Fruit fly (Drosophila melanogaster) whole organism, prepupa: ENCODE data around the gene CG1896.

Source experiments
- Blimp-1 ChIP-seq: fragments of 200-800 bp; sonication (Bioruptor generic); optimal IDR thresholded peaks from 3 replicates; lab custom pipeline; 2017; ENCODE audit warnings: missing biosample characterization, missing genetic modification characterization, mild to moderate bottlenecking, moderate library complexity, missing genetic modification reagents
- CG10631 ChIP-seq: fragments of 200-800 bp; sonication (Bioruptor generic); optimal IDR thresholded peaks from 2 replicates; lab custom pipeline; 2016; ENCODE audit warnings: missing biosample characterization, missing genetic modification characterization
- CG10669 ChIP-seq: fragments of 200-800 bp; sonication (Bioruptor generic); optimal IDR thresholded peaks from 3 replicates; lab custom pipeline; 2018; ENCODE audit warnings: missing biosample characterization, mild to moderate bottlenecking, missing genetic modification characterization, moderate library complexity
- CG11294 ChIP-seq: fragments of 200-800 bp; sonication (Bioruptor generic); IDR thresholded peaks from 2 replicates; pipeline ENCODE4 v1.3.6; 2022; ENCODE audit warnings: missing biosample characterization, missing genetic modification characterization
- CG11762 ChIP-seq: fragments of 200-800 bp; sonication (Bioruptor generic); optimal IDR thresholded peaks from 3 replicates; lab custom pipeline; 2016; ENCODE audit warnings: missing biosample characterization, missing genetic modification characterization; ENCODE audit not compliant: insufficient read depth
- CG11902 ChIP-seq: fragments of 200-800 bp; sonication (Bioruptor generic); optimal IDR thresholded peaks from 3 replicates; lab custom pipeline; 2016; ENCODE audit warnings: missing biosample characterization, missing genetic modification characterization
- CG1621 ChIP-seq: fragments of 200-800 bp; sonication (Bioruptor generic); optimal IDR thresholded peaks from 3 replicates; lab custom pipeline; 2018; ENCODE audit warnings: missing biosample characterization, mild to moderate bottlenecking, missing genetic modification characterization
- CG16779 ChIP-seq: fragments of 200-800 bp; sonication (Bioruptor generic); optimal IDR thresholded peaks from 3 replicates; lab custom pipeline; 2017; ENCODE audit warnings: missing biosample characterization, mild to moderate bottlenecking, missing genetic modification characterization
- CG31627 ChIP-seq: fragments of 200-800 bp; sonication (Bioruptor generic); optimal IDR thresholded peaks from 3 replicates; lab custom pipeline; 2016; ENCODE audit warnings: missing biosample characterization, missing genetic modification characterization
- CG32006 ChIP-seq: fragments of 200-800 bp; sonication (Bioruptor generic); optimal IDR thresholded peaks from 3 replicates; lab custom pipeline; 2017; ENCODE audit warnings: missing biosample characterization, mild to moderate bottlenecking, missing genetic modification characterization
- CG3919 ChIP-seq: fragments of 200-800 bp; sonication (Bioruptor generic); optimal IDR thresholded peaks from 3 replicates; lab custom pipeline; 2016; ENCODE audit warnings: missing biosample characterization, missing genetic modification characterization
- CG4318 ChIP-seq: fragments of 200-800 bp; sonication (Bioruptor generic); optimal IDR thresholded peaks from 3 replicates; lab custom pipeline; 2017; ENCODE audit warnings: missing biosample characterization, mild to moderate bottlenecking, missing genetic modification characterization
- CG6163 ChIP-seq: fragments of 200-800 bp; sonication (Bioruptor generic); IDR thresholded peaks from 3 replicates; pipeline ENCODE4 v1.3.6; 2022; ENCODE audit warnings: missing biosample characterization, missing genetic modification characterization
- CG6808 ChIP-seq: fragments of 200-800 bp; sonication (Bioruptor generic); optimal IDR thresholded peaks from 3 replicates; lab custom pipeline; 2017; ENCODE audit warnings: missing biosample characterization, missing genetic modification characterization, mild to moderate bottlenecking, moderate library complexity, missing genetic modification reagents
- CG6854 ChIP-seq: fragments of 200-800 bp; sonication (Bioruptor generic); optimal IDR thresholded peaks from 2 replicates; lab custom pipeline; 2017; ENCODE audit warnings: missing biosample characterization, mild to moderate bottlenecking, missing genetic modification characterization
- CG8319 ChIP-seq: fragments of 200-800 bp; sonication (Bioruptor generic); optimal IDR thresholded peaks from 3 replicates; lab custom pipeline; 2016; ENCODE audit warnings: missing biosample characterization, missing genetic modification characterization
- CG8632 ChIP-seq: fragments of 200-800 bp; sonication (Bioruptor generic); optimal IDR thresholded peaks from 3 replicates; lab custom pipeline; 2016; ENCODE audit warnings: missing biosample characterization, missing genetic modification characterization
- CG9139 ChIP-seq: fragments of 200-800 bp; sonication (Bioruptor generic); optimal IDR thresholded peaks from 3 replicates; lab custom pipeline; 2017; ENCODE audit warnings: missing biosample characterization, mild to moderate bottlenecking, missing genetic modification characterization
- Eip75B ChIP-seq: fragments of 200-800 bp; sonication (Bioruptor generic); optimal IDR thresholded peaks from 3 replicates; lab custom pipeline; 2016; ENCODE audit warnings: missing biosample characterization, missing genetic modification characterization
- Eip78C ChIP-seq: fragments of 200-800 bp; sonication (Bioruptor generic); peaks from one replicate; lab custom pipeline; 2016; ENCODE audit warnings: missing biosample characterization, missing genetic modification characterization
- Eip93F ChIP-seq: fragments of 200-800 bp; sonication (Bioruptor generic); optimal IDR thresholded peaks from 2 replicates; lab custom pipeline; 2016; ENCODE audit warnings: missing biosample characterization, mild to moderate bottlenecking, missing genetic modification characterization
- Ets21C ChIP-seq: fragments of 200-800 bp; sonication (Bioruptor generic); optimal IDR thresholded peaks from 3 replicates; lab custom pipeline; 2016; ENCODE audit warnings: missing biosample characterization, missing genetic modification characterization
- Hr38 ChIP-seq: sonication (Bioruptor generic); optimal IDR thresholded peaks from 2 replicates; lab custom pipeline; 2016; ENCODE audit warnings: missing biosample characterization, missing genetic modification characterization
- Hr4 ChIP-seq: fragments of 200-800 bp; sonication (Bioruptor generic); optimal IDR thresholded peaks from 3 replicates; lab custom pipeline; 2016; ENCODE audit warnings: missing biosample characterization, missing genetic modification characterization
- Lpt ChIP-seq: fragments of 200-800 bp; sonication (Bioruptor generic); optimal IDR thresholded peaks from 3 replicates; lab custom pipeline; 2016; ENCODE audit warnings: missing biosample characterization, missing genetic modification characterization
- OdsH ChIP-seq: fragments of 200-800 bp; sonication (Bioruptor generic); optimal IDR thresholded peaks from 3 replicates; lab custom pipeline; 2016; ENCODE audit warnings: missing biosample characterization, missing genetic modification characterization
- Sox102F ChIP-seq: fragments of 200-800 bp; sonication (Bioruptor generic); optimal IDR thresholded peaks from 2 replicates; lab custom pipeline; 2016; ENCODE audit warnings: missing biosample characterization, mild to moderate bottlenecking, missing genetic modification characterization
- Sox14 ChIP-seq: fragments of 200-800 bp; sonication (Bioruptor generic); optimal IDR thresholded peaks from 3 replicates; lab custom pipeline; 2016; ENCODE audit warnings: missing biosample characterization, missing genetic modification characterization
- achi ChIP-seq: fragments of 200-800 bp; sonication (Bioruptor generic); optimal IDR thresholded peaks from 3 replicates; lab custom pipeline; 2016; ENCODE audit warnings: missing biosample characterization, missing genetic modification characterization
- acj6 ChIP-seq: fragments of 200-800 bp; sonication (Bioruptor generic); optimal IDR thresholded peaks from 3 replicates; lab custom pipeline; 2016; ENCODE audit warnings: missing biosample characterization, missing genetic modification characterization
- dac ChIP-seq: fragments of 200-800 bp; sonication (Bioruptor generic); optimal IDR thresholded peaks from 2 replicates; lab custom pipeline; 2017; ENCODE audit warnings: missing biosample characterization, mild to moderate bottlenecking, missing genetic modification characterization
- dsx ChIP-seq: fragments of 200-800 bp; optimal IDR thresholded peaks from 3 replicates; lab custom pipeline; 2019; ENCODE audit warnings: missing biosample characterization, mild to moderate bottlenecking, missing genetic modification characterization, moderate library complexity; ENCODE audit not compliant: poor library complexity, severe bottlenecking
- eg ChIP-seq: fragments of 200-800 bp; sonication (Bioruptor generic); IDR thresholded peaks from 3 replicates; pipeline ENCODE4 v1.3.6; 2022; ENCODE audit warnings: missing biosample characterization, missing genetic modification characterization
- esn ChIP-seq: fragments of 200-800 bp; sonication (Bioruptor generic); optimal IDR thresholded peaks from 2 replicates; lab custom pipeline; 2016; ENCODE audit warnings: missing biosample characterization, mild to moderate bottlenecking, missing genetic modification characterization, moderate library complexity
- fd59A ChIP-seq: fragments of 200-800 bp; sonication (Bioruptor generic); optimal IDR thresholded peaks from 2 replicates; lab custom pipeline; 2017; ENCODE audit warnings: missing biosample characterization, mild to moderate bottlenecking, missing genetic modification characterization, missing genetic modification reagents
- fd85E ChIP-seq: fragments of 200-800 bp; sonication (Bioruptor generic); optimal IDR thresholded peaks from 3 replicates; lab custom pipeline; 2016; ENCODE audit warnings: missing biosample characterization, missing genetic modification characterization
- fkh ChIP-seq: fragments of 200-800 bp; sonication (Bioruptor generic); optimal IDR thresholded peaks from 3 replicates; lab custom pipeline; 2017; ENCODE audit warnings: missing biosample characterization, mild to moderate bottlenecking, missing genetic modification characterization, moderate library complexity
- lz ChIP-seq: fragments of 200-800 bp; sonication (Bioruptor generic); optimal IDR thresholded peaks from 3 replicates; lab custom pipeline; 2016; ENCODE audit warnings: missing biosample characterization, missing genetic modification characterization
- net ChIP-seq: fragments of 200-800 bp; sonication (Bioruptor generic); optimal IDR thresholded peaks from 3 replicates; lab custom pipeline; 2016; ENCODE audit warnings: missing biosample characterization, missing genetic modification characterization
- spab ChIP-seq: fragments of 200-800 bp; sonication (Bioruptor generic); optimal IDR thresholded peaks from 2 replicates; lab custom pipeline; 2017; ENCODE audit warnings: missing biosample characterization, mild to moderate bottlenecking, missing genetic modification characterization, missing genetic modification reagents
- ss ChIP-seq, 2 experiments: fragments of 200-800 bp; sonication (Bioruptor generic); optimal IDR thresholded peaks; 2 replicates in 1 of 2; 3 replicates in 1 of 2; lab custom pipeline; 2017 to 2018; ENCODE audit warnings: mild to moderate bottlenecking in 2 of 2, missing biosample characterization in 2 of 2, missing genetic modification characterization in 2 of 2, moderate library complexity in 1 of 2
- svp ChIP-seq: fragments of 200-800 bp; sonication (Bioruptor generic); peaks from one replicate; lab custom pipeline; 2016; ENCODE audit warnings: missing biosample characterization, missing genetic modification characterization
- topi ChIP-seq: fragments of 200-800 bp; sonication (Bioruptor generic); optimal IDR thresholded peaks from 3 replicates; lab custom pipeline; 2016; ENCODE audit warnings: missing biosample characterization, missing genetic modification characterization
- vri ChIP-seq: fragments of 200-800 bp; sonication (Bioruptor generic); optimal IDR thresholded peaks from 3 replicates; lab custom pipeline; 2016; ENCODE audit warnings: missing biosample characterization, mild to moderate bottlenecking, missing genetic modification characterization

The CG1896 gene

dm6 chr3R:31744044-31744652 is at the start of gene CG1896 (continued):
- TF ChIP-seq CG10669 (GFP tag; lab: Kevin White, UChicago) (peak; percentile 57), Eip93F (GFP tag; lab: Kevin White, UChicago) (no peak), spab (GFP tag; lab: Kevin White, UChicago) (peak; percentile 11), OdsH (GFP tag; lab: Kevin White, UChicago) (peak; percentile 76), CG11902 (GFP tag; lab: Kevin White, UChicago) (no peak), acj6 (peak; percentile 75), CG6854 (GFP tag; lab: Kevin White, UChicago) (no peak), dsx (peak; percentile 40)

DNA sequence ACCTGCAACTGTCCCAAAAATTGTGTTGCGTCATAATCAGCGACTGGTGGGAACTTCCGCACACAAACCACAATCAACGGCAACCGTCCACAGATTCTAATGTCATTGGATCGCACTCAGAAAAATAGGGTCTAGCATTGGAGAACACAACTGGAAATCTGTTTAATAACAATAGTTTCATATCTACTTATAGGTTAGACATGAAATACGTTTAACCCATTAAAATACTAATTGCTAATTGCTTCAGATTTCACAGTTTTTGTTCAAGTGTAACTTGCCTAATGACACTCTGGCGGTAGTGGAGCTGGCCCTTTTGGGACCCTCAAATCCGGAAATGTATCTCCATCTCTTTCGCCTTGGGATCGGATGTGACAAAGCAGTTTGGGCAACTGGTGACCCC is 47.4 kb upstream of the CG1896 start:
- no peak for TF ChIP-seq fd85E
- no peak for TF ChIP-seq net (GFP tag; lab: Kevin White, UChicago)
- no peak for TF ChIP-seq CG10631 (GFP tag; lab: Kevin White, UChicago)
- TF ChIP-seq CG8632 (GFP tag; lab: Kevin White, UChicago) = no peak
- TF ChIP-seq CG11902 (GFP tag; lab: Kevin White, UChicago) = no peak
- TF ChIP-seq Hr38 (GFP tag; lab: Kevin White, UChicago) = no peak
- TF ChIP-seq eg (GFP tag; lab: Robert Waterston, UW) = no peak
- TF ChIP-seq CG9139 (GFP tag; lab: Kevin White, UChicago) = no peak
- TF ChIP-seq Sox14 (GFP tag; lab: Kevin White, UChicago) = no peak
- no peak for TF ChIP-seq Blimp-1 (GFP tag; lab: Kevin White, UChicago)
- TF ChIP-seq Eip78C = no peak
- no peak for TF ChIP-seq fkh
- no peak for TF ChIP-seq svp (GFP tag; lab: Kevin White, UChicago)
- no peak for TF ChIP-seq Eip75B (GFP tag; lab: Kevin White, UChicago)
- no peak for TF ChIP-seq CG6808 (GFP tag; lab: Kevin White, UChicago)
- no peak for TF ChIP-seq dac (GFP tag; lab: Kevin White, UChicago)
- no peak for TF ChIP-seq Sox102F
- TF ChIP-seq ss (GFP tag; optimal IDR thresholded peaks at IDR 0.05; lab: Kevin White, UChicago) = no peak
- TF ChIP-seq CG11762 = no peak

DNA sequence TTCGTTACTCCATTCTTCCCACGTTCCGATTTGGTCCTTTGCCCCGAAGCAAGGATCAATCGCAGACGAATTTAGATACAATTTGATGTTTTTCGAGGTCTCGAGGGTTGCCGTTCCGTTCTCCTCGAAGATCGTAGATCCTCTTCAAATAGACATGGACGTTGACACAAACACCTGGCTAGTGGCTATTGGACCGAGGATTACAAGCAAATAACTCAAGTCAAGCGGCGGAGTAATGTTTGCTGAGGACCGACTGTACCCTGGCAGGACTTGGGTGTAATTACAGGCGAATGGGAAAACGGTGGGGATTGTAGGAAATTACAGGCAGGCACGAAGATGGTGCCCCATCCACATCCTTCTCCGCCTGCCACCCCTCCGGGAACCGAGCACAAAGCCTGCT is 46.5 kb upstream of the CG1896 start:
- TF ChIP-seq lz (no peak), fkh (no peak), acj6 (no peak), CG8632 (GFP tag; lab: Kevin White, UChicago) (no peak), CG31627 (GFP tag; lab: Kevin White, UChicago) (no peak), CG10631 (GFP tag; lab: Kevin White, UChicago) (no peak), Eip93F (GFP tag; lab: Kevin White, UChicago) (no peak), achi (GFP tag; lab: Kevin White, UChicago) (no peak), Ets21C (GFP tag; lab: Kevin White, UChicago) (no peak), CG3919 (no peak), CG8319 (GFP tag; lab: Kevin White, UChicago) (no peak), CG4318 (no peak), ss (GFP tag; optimal IDR thresholded peaks at IDR 0.05; lab: Kevin White, UChicago) (no peak)

DNA sequence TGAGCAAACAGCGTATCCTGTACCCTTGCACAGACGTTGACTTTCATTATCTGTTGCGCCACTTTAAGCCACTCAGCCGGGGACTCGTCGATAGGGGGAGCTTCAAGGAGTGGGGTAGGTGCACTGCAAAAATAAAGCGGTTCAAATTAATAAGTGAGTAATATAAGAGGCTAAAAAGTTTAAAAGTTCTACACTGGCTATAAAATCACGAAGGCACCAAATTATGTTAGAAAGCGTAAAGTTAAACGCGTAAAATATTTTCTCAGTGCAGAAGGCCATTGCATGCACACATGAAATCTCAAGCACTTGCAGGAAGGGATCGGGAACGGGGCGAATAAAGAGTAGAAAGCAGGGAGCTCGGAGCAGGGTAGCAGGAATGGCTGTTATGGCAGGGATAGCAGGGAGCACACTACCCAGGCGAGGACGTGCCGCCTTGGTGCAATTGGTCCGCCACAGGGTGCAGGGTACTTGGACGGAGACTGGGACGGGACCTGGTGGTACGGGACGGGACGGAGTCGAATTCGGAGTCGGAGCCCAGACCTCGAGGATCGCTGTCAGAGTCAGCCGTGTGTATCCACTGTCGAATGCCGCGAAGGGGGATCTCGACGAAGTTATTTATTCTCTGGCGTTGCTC is 45.8 kb upstream of the CG1896 start:
- TF ChIP-seq CG1621 (tag; lab: Kevin White, UChicago) (peak; percentile 87), Lpt (GFP tag; lab: Kevin White, UChicago) (peak; percentile 46), Sox14 (GFP tag; lab: Kevin White, UChicago) (peak; percentile 89), fkh (no peak), fd59A (GFP tag; lab: Kevin White, UChicago) (peak; percentile 88), Hr4 (peak; percentile 53), CG32006 (GFP tag; lab: Kevin White, UChicago) (peak; percentile 33), fd85E (peak; percentile 45), CG16779 (tag; lab: Kevin White, UChicago) (peak; percentile 60), CG6163 (GFP tag; lab: Robert Waterston, UW) (peak; percentile 92), lz (peak; percentile 94), CG11902 (GFP tag; lab: Kevin White, UChicago) (peak; percentile 84), achi (GFP tag; lab: Kevin White, UChicago) (peak; percentile 87), vri (peak; percentile 95), CG11294 (GFP tag; lab: Robert Waterston, UW) (no peak), acj6 (peak; percentile 86), esn (GFP tag; lab: Kevin White, UChicago) (peak; percentile 95), dsx (peak; percentile 91), OdsH (GFP tag; lab: Kevin White, UChicago) (peak; percentile 86), topi (GFP tag; lab: Kevin White, UChicago) (peak; percentile 95)
